Fruit fly (Drosophila melanogaster) ovary, adult (tissue): ENCODE measurements around the gene Z600.

Source experiments
- CG17801 ChIP-seq: fragments of 200-800 bp; optimal IDR thresholded peaks from 2 replicates; lab custom pipeline; 2019; ENCODE audit warnings: missing biosample characterization, mild to moderate bottlenecking, missing genetic modification characterization, moderate library complexity; ENCODE audit not compliant: partially characterized antibody

Gene Z600

dm6 chr3L:15520320-15520719, 11.5 kb downstream of the Z600 start, which contains the start of gene yellow-k:
Gene yellow-k, plus strand, starts transcription at chr3L:15520620.
- no peak for TF ChIP-seq CG17801 (GFP tag; lab: Kevin White, UChicago)

DNA sequence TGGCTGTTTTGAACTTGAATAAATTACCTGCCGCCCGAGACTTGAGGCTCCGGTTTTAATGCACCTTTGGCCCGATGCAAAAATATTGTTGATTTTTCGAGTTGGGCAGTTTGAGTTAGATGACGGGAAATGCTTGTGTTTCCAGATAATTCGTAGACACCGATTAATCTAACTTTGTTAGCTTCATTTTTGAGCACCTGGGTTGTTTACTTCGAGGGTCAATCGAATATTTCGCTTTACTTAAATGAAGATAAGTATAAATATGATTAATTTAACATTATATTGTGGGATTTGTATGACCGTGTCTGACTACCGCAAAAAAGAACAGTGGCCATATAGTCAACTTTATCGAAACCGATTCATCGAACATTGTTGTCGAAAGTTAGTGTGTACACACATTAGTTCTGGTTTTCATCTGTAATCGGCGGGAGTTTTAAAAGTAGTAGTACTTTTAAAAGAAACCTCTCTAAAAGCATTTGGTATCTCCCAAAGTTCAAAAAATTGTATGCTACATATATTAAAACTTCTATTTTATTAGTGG, 15.0 kb downstream of the Z600 start, which contains the start of gene CG7945:
Gene CG7945 (minus strand): TSS at position 332 of the 541 bp plus-strand sequence.
- TF ChIP-seq CG17801 (GFP tag; lab: Kevin White, UChicago), result peak; percentile 16

- TF ChIP-seq CG17801 (GFP tag; lab: Kevin White, UChicago), result no peak
Observed at dm6 chr3L:15525153-15525552, 16.3 kb downstream of the Z600 start, which contains the start of gene CG33986. Gene CG33986, minus strand, starts transcription at chr3L:15525253.

- TF ChIP-seq CG17801 (GFP tag; lab: Kevin White, UChicago), result no peak
Observed at dm6 chr3L:15526712-15527111, 17.9 kb downstream of the Z600 start, which contains the start of gene CG33985. Gene CG33985, minus strand, starts transcription at chr3L:15526812.

- TF ChIP-seq CG17801 (GFP tag; lab: Kevin White, UChicago), result no peak
Observed at dm6 chr3L:15527416-15527815, 18.6 kb downstream of the Z600 start, which contains the start of gene CG42729. Gene CG42729, minus strand, starts transcription at chr3L:15527516.

DNA sequence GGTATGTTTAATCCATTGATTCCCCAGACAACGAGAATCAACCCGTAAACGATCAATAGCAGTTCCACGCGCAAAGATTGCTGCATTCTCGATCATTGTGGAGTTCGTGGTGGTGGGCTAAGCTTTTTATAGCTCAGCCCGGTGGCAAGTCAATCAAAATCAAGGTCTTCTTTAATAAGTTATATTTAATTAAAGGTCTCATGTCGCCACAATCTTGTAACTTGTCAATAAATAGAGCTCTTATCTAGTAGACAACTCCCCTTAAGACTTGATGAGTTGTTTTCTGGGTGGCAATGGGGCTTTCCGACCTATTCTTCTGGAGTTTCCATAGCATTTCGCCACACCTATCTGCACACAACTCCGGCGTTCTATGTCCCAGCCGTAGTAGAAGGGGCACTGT, 19.2 kb downstream of the Z600 start, which contains the start of gene CG42728:
Gene CG42728 (minus strand): TSS at position 101 of the 400 bp plus-strand sequence.
- TF ChIP-seq CG17801 (GFP tag; lab: Kevin White, UChicago), result no peak

- TF ChIP-seq CG17801 (GFP tag; lab: Kevin White, UChicago), result no peak
Observed at dm6 chr3L:15529143-15529542, 20.3 kb downstream of the Z600 start, which contains the start of gene obst-H. Gene obst-H, minus strand, starts transcription at chr3L:15529243.

- TF ChIP-seq CG17801 (GFP tag; lab: Kevin White, UChicago), result no peak
Observed at dm6 chr3L:15530071-15530470, 21.2 kb downstream of the Z600 start.

dm6 chr3L:15530638-15531225, 21.9 kb downstream of the Z600 start:
- TF ChIP-seq CG17801 (GFP tag; lab: Kevin White, UChicago), result no peak

- no peak for TF ChIP-seq CG17801 (GFP tag; lab: Kevin White, UChicago)
Observed at dm6 chr3L:15531423-15532325, 22.8 kb downstream of the Z600 start, which contains the start of gene CG43248. Gene CG43248, minus strand, starts transcription at chr3L:15531473.

DNA sequence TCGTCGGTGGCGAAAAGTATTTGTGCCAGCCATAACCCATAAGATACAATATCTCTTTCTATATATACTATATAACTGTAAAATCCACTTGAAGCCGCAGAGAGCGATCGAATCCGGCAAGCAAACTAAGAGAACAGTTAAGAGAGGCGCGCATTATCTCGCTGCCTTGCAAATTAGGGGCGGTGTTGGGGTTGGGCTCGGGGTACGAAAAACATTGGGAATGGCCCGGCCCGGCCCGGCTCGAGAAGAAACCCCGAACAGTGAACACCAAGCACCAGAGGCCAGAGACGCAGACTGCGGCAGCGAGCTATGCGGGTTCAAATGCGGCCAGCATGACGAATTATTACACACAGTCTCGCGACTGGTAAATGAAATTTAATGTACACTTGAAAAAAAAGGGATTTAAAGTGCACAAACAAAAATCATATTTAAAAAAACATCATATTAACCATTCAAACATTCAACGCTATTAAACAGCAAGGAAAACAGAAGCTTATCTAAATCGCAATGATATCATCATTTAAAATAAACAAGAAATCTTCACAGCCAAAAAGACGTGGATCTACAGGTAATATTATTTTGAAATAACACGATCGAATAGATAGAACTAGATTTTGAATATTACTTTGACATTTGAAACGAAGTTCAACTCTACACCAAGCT, 23.6 kb downstream of the Z600 start:
- TF ChIP-seq CG17801 (GFP tag; lab: Kevin White, UChicago), result no peak

DNA sequence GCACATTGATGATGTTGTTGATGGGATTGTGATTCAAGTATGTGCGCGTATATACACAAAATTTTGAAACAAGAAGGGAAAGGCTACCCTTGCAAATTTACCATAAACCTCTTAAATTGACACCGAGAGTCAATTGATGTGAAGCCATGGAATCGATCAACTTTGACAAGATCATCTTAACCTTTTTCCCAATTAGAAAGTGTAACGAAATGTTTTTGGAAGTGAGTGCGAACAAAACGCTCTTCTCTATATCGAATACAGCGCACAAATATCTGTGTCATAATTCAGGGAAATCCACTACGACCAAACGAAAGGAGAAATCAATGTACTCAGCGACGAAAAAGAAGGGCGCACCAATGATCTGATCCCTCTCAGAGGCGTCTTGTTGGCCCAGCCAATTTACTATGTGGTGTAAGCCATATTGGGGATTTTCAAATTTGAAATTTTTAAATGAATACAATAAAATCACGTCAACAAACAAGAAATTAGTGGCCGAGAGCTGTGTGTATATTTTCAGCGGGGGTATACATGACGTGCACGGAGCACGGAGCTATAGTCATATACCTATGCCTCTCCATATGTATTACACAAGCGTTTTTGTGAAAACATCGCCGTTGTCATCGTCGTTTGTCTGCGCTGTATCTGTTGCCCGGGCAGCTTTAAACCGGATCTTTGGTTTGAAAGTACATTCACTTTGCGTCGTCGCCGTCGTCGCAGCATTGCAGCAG, 24.7 kb downstream of the Z600 start:
- no peak for TF ChIP-seq CG17801 (GFP tag; lab: Kevin White, UChicago)

dm6 chr3L:15534274-15535227, 25.7 kb downstream of the Z600 start:
- TF ChIP-seq CG17801 (GFP tag; lab: Kevin White, UChicago), result no peak
